Worm (Caenorhabditis elegans) whole organism, midembryonic: ENCODE data around the gene ZK177.11.

ENCODE experiments used
- klf-2 ChIP-seq: fragments of 200-800 bp; sonication (Bioruptor generic); conservative IDR thresholded peaks from 2 replicates; pipeline ENCODE4 v1.3.6; 2022; ENCODE audit warnings: missing genetic modification reagents, missing genetic modification characterization, missing compliant biosample characterization
- ref-1 ChIP-seq: fragments of 200-800 bp; sonication (Bioruptor generic); conservative IDR thresholded peaks from 2 replicates; pipeline ENCODE4 v1.3.6; 2022; ENCODE audit warnings: missing genetic modification reagents, missing genetic modification characterization, missing compliant biosample characterization
- tab-1 ChIP-seq: fragments of 200-800 bp; sonication (Bioruptor generic); IDR thresholded peaks from 2 replicates; pipeline ENCODE4 v1.3.6; 2022; ENCODE audit warnings: missing genetic modification characterization, missing compliant biosample characterization
- ztf-29 ChIP-seq: fragments of 200-800 bp; sonication (Bioruptor generic); IDR thresholded peaks from 2 replicates; pipeline ENCODE4 v1.3.6; 2022; ENCODE audit warnings: missing genetic modification reagents, missing genetic modification characterization, missing compliant biosample characterization

ce11 chrII:5544145-5544515 lies 21.4 kb downstream of the ZK177.11 start:
- no peak for TF ChIP-seq klf-2 (GFP tag; lab: Robert Waterston, UW)
- TF ChIP-seq ztf-29 (GFP tag; lab: Robert Waterston, UW): no peak
- TF ChIP-seq ref-1: no peak
- no peak for TF ChIP-seq tab-1
